Worm (Caenorhabditis elegans) whole organism, L3 larva: Measurements from ENCODE around the gene tmd-2.

Experiments
- R02D3.7 ChIP-seq: fragments of 150-350 bp; optimal IDR thresholded peaks from 2 replicates; lab custom pipeline; 2014; ENCODE audit warnings: missing biosample characterization, missing genetic modification characterization
- aly-2 ChIP-seq: fragments of 150-350 bp; optimal IDR thresholded peaks from 2 replicates; lab custom pipeline; 2014; ENCODE audit warnings: missing biosample characterization, missing genetic modification characterization
- ceh-28 ChIP-seq: fragments of 150-350 bp; optimal IDR thresholded peaks from 2 replicates; lab custom pipeline; 2014; ENCODE audit warnings: missing biosample characterization, missing genetic modification reagents, missing genetic modification characterization
- daf-12 ChIP-seq: fragments of 150-350 bp; optimal IDR thresholded peaks from 2 replicates; lab custom pipeline; 2014; ENCODE audit warnings: missing biosample characterization, missing genetic modification reagents, missing genetic modification characterization
- egl-27 ChIP-seq: sonication (generic microtip); optimal IDR thresholded peaks from 4 replicates; lab custom pipeline; 2017; ENCODE audit warnings: missing biosample characterization, missing genetic modification reagents, missing genetic modification characterization
- elt-2 ChIP-seq: sonication (generic microtip); optimal IDR thresholded peaks from 2 replicates; lab custom pipeline; 2016; ENCODE audit warnings: missing genetic modification reagents, mild to moderate bottlenecking, missing genetic modification characterization, missing compliant biosample characterization
- elt-3 ChIP-seq, 3 experiments: fragments of 150-350 bp in 1 of 3; sonication (generic microtip) in 2 of 3; optimal IDR thresholded peaks; 2 replicates in 2 of 3; 4 replicates in 1 of 3; lab custom pipeline; 2014 to 2017; ENCODE audit warnings: missing biosample characterization in 3 of 3, missing genetic modification characterization in 3 of 3
- eor-1 ChIP-seq, 2 experiments: fragments of 150-350 bp; optimal IDR thresholded peaks; 2 replicates each; lab custom pipeline; 2014 to 2018; ENCODE audit warnings: missing biosample characterization in 2 of 2, missing genetic modification characterization in 2 of 2
- fos-1 ChIP-seq: fragments of 150-350 bp; optimal IDR thresholded peaks from 2 replicates; lab custom pipeline; 2014; ENCODE audit warnings: missing biosample characterization, missing genetic modification characterization
- jun-1 ChIP-seq: fragments of 150-350 bp; optimal IDR thresholded peaks from 2 replicates; lab custom pipeline; 2014; ENCODE audit warnings: missing biosample characterization, missing genetic modification reagents, missing genetic modification characterization
- mml-1 ChIP-seq: fragments of 150-350 bp; sonication (generic microtip); optimal IDR thresholded peaks from 3 replicates; lab custom pipeline; 2014; ENCODE audit warnings: missing biosample characterization, missing genetic modification characterization
- nhr-11 ChIP-seq: fragments of 150-350 bp; optimal IDR thresholded peaks from 2 replicates; lab custom pipeline; 2014; ENCODE audit warnings: missing biosample characterization, missing genetic modification characterization
- nhr-237 ChIP-seq: fragments of 150-350 bp; optimal IDR thresholded peaks from 2 replicates; lab custom pipeline; 2014; ENCODE audit warnings: missing biosample characterization, missing genetic modification characterization
- nhr-25 ChIP-seq: sonication (generic microtip); optimal IDR thresholded peaks from 2 replicates; lab custom pipeline; 2017; ENCODE audit warnings: missing biosample characterization, missing genetic modification characterization
- nhr-28 ChIP-seq: fragments of 150-350 bp; optimal IDR thresholded peaks from 2 replicates; lab custom pipeline; 2014; ENCODE audit warnings: missing biosample characterization, missing genetic modification characterization
- nhr-43 ChIP-seq: sonication (generic microtip); optimal IDR thresholded peaks from 2 replicates; lab custom pipeline; 2016; ENCODE audit warnings: mild to moderate bottlenecking, missing genetic modification characterization, missing compliant biosample characterization; ENCODE audit not compliant: poor library complexity, severe bottlenecking
- pqm-1 ChIP-seq: fragments of 150-350 bp; optimal IDR thresholded peaks from 2 replicates; lab custom pipeline; 2017; ENCODE audit warnings: missing biosample characterization, missing genetic modification characterization, inconsistent platforms
- sea-2 ChIP-seq: fragments of 150-350 bp; sonication (generic microtip); optimal IDR thresholded peaks from 4 replicates; lab custom pipeline; 2014; ENCODE audit warnings: missing biosample characterization, missing genetic modification reagents, missing genetic modification characterization
- tbx-2 ChIP-seq: sonication (generic microtip); optimal IDR thresholded peaks from 2 replicates; lab custom pipeline; 2016; ENCODE audit warnings: mild to moderate bottlenecking, missing genetic modification characterization, missing compliant biosample characterization
- unc-39 ChIP-seq: sonication (generic microtip); optimal IDR thresholded peaks from 4 replicates; lab custom pipeline; 2017; ENCODE audit warnings: missing biosample characterization, missing genetic modification characterization
- zag-1 ChIP-seq: fragments of 150-350 bp; optimal IDR thresholded peaks from 2 replicates; lab custom pipeline; 2014; ENCODE audit warnings: missing biosample characterization, missing genetic modification characterization
- ztf-11 ChIP-seq: fragments of 150-350 bp; optimal IDR thresholded peaks from 2 replicates; lab custom pipeline; 2014; ENCODE audit warnings: missing biosample characterization, missing genetic modification characterization
- ztf-4 ChIP-seq: fragments of 150-350 bp; optimal IDR thresholded peaks from 2 replicates; lab custom pipeline; 2014; ENCODE audit warnings: missing biosample characterization, missing genetic modification characterization

Gene tmd-2

ce11 chrV:8384809-8385208 is 50.3 kb downstream of the tmd-2 start:
- no peak for TF ChIP-seq sea-2 (GFP tag; lab: Kevin White, UChicago)
- TF ChIP-seq fos-1 (tag; lab: Kevin White, UChicago): peak; percentile 47

- no peak for TF ChIP-seq R02D3.7
- no peak for TF ChIP-seq tbx-2 (tag; lab: Kevin White, UChicago)
- TF ChIP-seq ztf-11 (tag; lab: Kevin White, UChicago): no peak
- no peak for TF ChIP-seq zag-1 (tag; lab: Kevin White, UChicago)
- no peak for TF ChIP-seq ceh-28
- TF ChIP-seq elt-2 (tag; lab: Kevin White, UChicago): peak; percentile 75
- TF ChIP-seq pqm-1 (tag; lab: Kevin White, UChicago): peak; percentile 55
- no peak for TF ChIP-seq sea-2 (GFP tag; lab: Kevin White, UChicago)
- no peak for TF ChIP-seq nhr-25 (tag; lab: Kevin White, UChicago)
- no peak for TF ChIP-seq nhr-43 (tag; lab: Kevin White, UChicago)
- no peak for TF ChIP-seq eor-1 (tag; optimal IDR thresholded peaks at IDR 0.05; lab: Kevin White, UChicago)
- no peak for TF ChIP-seq aly-2
- no peak for TF ChIP-seq fos-1 (tag; lab: Kevin White, UChicago)
These were observed 51.5 kb downstream of the tmd-2 start, which contains the start of gene hsp-17 for ce11 chrV:8385879-8386530. TSS of gene hsp-17 (minus strand) at chrV:8385929.

ce11 chrV:8387056-8387455 is 52.6 kb downstream of the tmd-2 start, which contains the start of gene gcy-7:
TSS of gene gcy-7 (plus strand) at chrV:8387356.
- TF ChIP-seq egl-27 (tag; lab: Kevin White, UChicago) (no peak), mml-1 (tag; lab: Kevin White, UChicago) (no peak)

ce11 chrV:8389307-8389706 is 54.8 kb downstream of the tmd-2 start:
- no peak for TF ChIP-seq jun-1 (tag; lab: Kevin White, UChicago)
- TF ChIP-seq nhr-11 (tag; lab: Kevin White, UChicago): no peak
- no peak for TF ChIP-seq unc-39 (tag; lab: Kevin White, UChicago)
- no peak for TF ChIP-seq sea-2 (GFP tag; lab: Kevin White, UChicago)
- no peak for TF ChIP-seq elt-2 (tag; lab: Kevin White, UChicago)
- no peak for TF ChIP-seq zag-1 (tag; lab: Kevin White, UChicago)
- TF ChIP-seq ztf-4 (tag; lab: Kevin White, UChicago): no peak
- no peak for TF ChIP-seq tbx-2 (tag; lab: Kevin White, UChicago)
- TF ChIP-seq nhr-237 (tag; lab: Kevin White, UChicago): no peak
- no peak for TF ChIP-seq mml-1 (tag; lab: Kevin White, UChicago)
- TF ChIP-seq elt-3 (tag; optimal IDR thresholded peaks at IDR 0.05; lab: Kevin White, UChicago): no peak
- TF ChIP-seq nhr-28 (tag; lab: Kevin White, UChicago): no peak
- TF ChIP-seq daf-12 (tag; lab: Kevin White, UChicago): no peak
